Fruit fly (Drosophila melanogaster) whole organism, wandering third instar larva: ENCODE results near the gene VhaM9.7-a.
A peak's percentile ranks its signal among the peaks of the same experiment; 100 is the strongest.

Experiments
- Abd-B ChIP-seq: fragments of >200 bp; optimal IDR thresholded peaks from 2 replicates; lab custom pipeline; 2017; ENCODE audit warnings: missing biosample characterization, missing genetic modification characterization
- GATAd ChIP-seq: sonication (Bioruptor generic); optimal IDR thresholded peaks from 2 replicates; lab custom pipeline; 2016; ENCODE audit warnings: missing biosample characterization, missing genetic modification characterization
- HLH106 ChIP-seq: fragments of 200-800 bp; optimal IDR thresholded peaks from 3 replicates; lab custom pipeline; 2019; ENCODE audit warnings: missing biosample characterization, mild to moderate bottlenecking, missing genetic modification characterization, moderate library complexity
- Hnf4 ChIP-seq: fragments of 200-800 bp; sonication (Bioruptor generic); optimal IDR thresholded peaks from 2 replicates; lab custom pipeline; 2016; ENCODE audit warnings: missing biosample characterization, mild to moderate bottlenecking, missing genetic modification characterization
- Hr78 ChIP-seq: fragments of >200 bp; optimal IDR thresholded peaks from 2 replicates; lab custom pipeline; 2017; ENCODE audit warnings: missing biosample characterization, missing genetic modification characterization
- Hr83 ChIP-seq: fragments of 200-300 bp; sonication (Bioruptor generic); optimal IDR thresholded peaks from 2 replicates; lab custom pipeline; 2016; ENCODE audit warnings: missing biosample characterization, mild to moderate bottlenecking, missing genetic modification characterization, moderate library complexity; ENCODE audit not compliant: poor library complexity, severe bottlenecking
- Jra ChIP-seq: sonication (Bioruptor generic); optimal IDR thresholded peaks from 2 replicates; lab custom pipeline; 2016; ENCODE audit warnings: missing biosample characterization, missing genetic modification characterization
- Mio ChIP-seq: sonication (Bioruptor generic); optimal IDR thresholded peaks from 2 replicates; lab custom pipeline; 2016; ENCODE audit warnings: missing biosample characterization, missing genetic modification characterization
- Myc ChIP-seq: fragments of >200 bp; optimal IDR thresholded peaks from 2 replicates; lab custom pipeline; 2017
- OdsH ChIP-seq: fragments of 200-800 bp; sonication (Bioruptor generic); optimal IDR thresholded peaks from 2 replicates; lab custom pipeline; 2016; ENCODE audit warnings: missing biosample characterization, mild to moderate bottlenecking, missing genetic modification characterization
- Rel ChIP-seq, 2 experiments: fragments of 200-800 bp; sonication (Bioruptor generic) in 1 of 2; optimal IDR thresholded peaks; 2 replicates in 1 of 2; 3 replicates in 1 of 2; lab custom pipeline; 2016 to 2019; ENCODE audit warnings: mild to moderate bottlenecking in 2 of 2, missing biosample characterization in 2 of 2, missing genetic modification characterization in 2 of 2, moderate library complexity in 1 of 2
- Sp1 ChIP-seq: fragments of 200-800 bp; sonication (Bioruptor generic); optimal IDR thresholded peaks from 3 replicates; lab custom pipeline; 2019; ENCODE audit warnings: missing biosample characterization, mild to moderate bottlenecking, missing genetic modification characterization, moderate library complexity
- br ChIP-seq: fragments of 200-800 bp; sonication (Bioruptor generic); optimal IDR thresholded peaks from 2 replicates; lab custom pipeline; 2016; ENCODE audit warnings: missing biosample characterization, missing genetic modification characterization
- brk ChIP-seq: fragments of 200-800 bp; sonication (Bioruptor generic); optimal IDR thresholded peaks from 2 replicates; lab custom pipeline; 2016; ENCODE audit warnings: missing biosample characterization, mild to moderate bottlenecking, missing genetic modification characterization
- dmrt93B ChIP-seq: fragments of 200-800 bp; sonication (Bioruptor generic); optimal IDR thresholded peaks from 2 replicates; lab custom pipeline; 2018; ENCODE audit warnings: missing biosample characterization, mild to moderate bottlenecking, missing genetic modification characterization
- dsf ChIP-seq: sonication (Bioruptor generic); optimal IDR thresholded peaks from 2 replicates; lab custom pipeline; 2016; ENCODE audit warnings: missing biosample characterization, missing genetic modification characterization, borderline replicate concordance
- ey ChIP-seq: fragments of 200-800 bp; sonication (Bioruptor generic); optimal IDR thresholded peaks from 2 replicates; lab custom pipeline; 2016; ENCODE audit warnings: missing biosample characterization, missing genetic modification characterization
- foxo ChIP-seq, 2 experiments: fragments of 200-800 bp; sonication (Bioruptor generic); optimal IDR thresholded peaks; 2 replicates in 1 of 2; 3 replicates in 1 of 2; lab custom pipeline; 2016 to 2017; ENCODE audit warnings: missing biosample characterization in 2 of 2, missing genetic modification characterization in 2 of 2
- fru ChIP-seq: fragments of 200-800 bp; sonication (Bioruptor generic); optimal IDR thresholded peaks from 3 replicates; lab custom pipeline; 2016; ENCODE audit warnings: missing biosample characterization, mild to moderate bottlenecking, missing genetic modification characterization
- h ChIP-seq: fragments of 200-800 bp; sonication (Bioruptor generic); optimal IDR thresholded peaks from 3 replicates; lab custom pipeline; 2016; ENCODE audit warnings: missing biosample characterization, mild to moderate bottlenecking, missing genetic modification characterization
- jim ChIP-seq: fragments of 175-275, 200-325 bp; sonication (Bioruptor generic); optimal IDR thresholded peaks from 2 replicates; lab custom pipeline; 2016; ENCODE audit warnings: missing biosample characterization, mild to moderate bottlenecking, missing genetic modification characterization
- psq ChIP-seq: fragments of 200-800 bp; sonication (Bioruptor generic); optimal IDR thresholded peaks from 3 replicates; lab custom pipeline; 2017; ENCODE audit warnings: missing biosample characterization, mild to moderate bottlenecking, missing genetic modification characterization, moderate library complexity
- rgr ChIP-seq: fragments of 200-800 bp; sonication (Bioruptor generic); optimal IDR thresholded peaks from 3 replicates; lab custom pipeline; 2016; ENCODE audit warnings: missing biosample characterization, mild to moderate bottlenecking, missing genetic modification characterization
- sage ChIP-seq: fragments of 200-800 bp; sonication (Bioruptor generic); optimal IDR thresholded peaks from 2 replicates; lab custom pipeline; 2016; ENCODE audit warnings: missing biosample characterization, mild to moderate bottlenecking, missing genetic modification characterization
- sv ChIP-seq: fragments of 200-800 bp; sonication (Bioruptor generic); optimal IDR thresholded peaks from 3 replicates; lab custom pipeline; 2016; ENCODE audit warnings: missing biosample characterization, missing genetic modification characterization
- usp ChIP-seq: fragments of >200 bp; optimal IDR thresholded peaks from 2 replicates; lab custom pipeline; 2017; ENCODE audit warnings: missing biosample characterization, missing genetic modification characterization
- woc ChIP-seq: sonication (Bioruptor generic); optimal IDR thresholded peaks from 2 replicates; lab custom pipeline; 2016; ENCODE audit warnings: missing biosample characterization, mild to moderate bottlenecking, missing genetic modification characterization

VhaM9.7-a gene

DNA sequence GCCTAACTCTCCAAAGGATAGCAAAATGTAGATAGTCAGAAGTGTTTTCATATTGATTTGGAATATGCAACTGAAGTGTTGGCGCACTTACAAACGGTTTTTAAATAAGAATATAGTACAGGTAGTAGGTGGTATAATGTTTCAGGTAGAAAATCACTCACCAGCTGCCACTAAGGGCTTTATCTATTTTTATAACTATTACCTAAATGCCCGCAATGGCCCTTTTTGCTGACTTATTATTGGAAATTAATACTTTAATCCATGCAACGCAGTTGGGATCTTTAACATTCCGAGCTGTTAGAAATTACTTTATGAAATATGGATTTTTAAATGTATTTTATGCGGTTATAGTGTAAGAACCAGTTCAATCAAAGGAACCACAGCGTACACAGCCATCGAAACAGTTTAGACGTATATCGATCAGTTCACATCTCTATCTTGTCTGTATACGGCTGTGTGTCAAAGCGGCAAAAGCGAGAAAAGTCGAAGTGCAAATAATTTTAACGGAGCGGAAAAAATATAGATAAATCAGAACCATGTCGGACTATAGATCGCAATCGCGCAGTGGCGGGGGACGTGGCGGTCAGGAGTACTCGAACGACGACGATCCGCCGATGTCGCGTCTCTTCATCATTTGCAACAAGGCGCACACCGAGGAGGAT, 21.1 kb downstream of the VhaM9.7-a start, which contains the start of the genes srw and CG1316:
TSS of gene srw (minus strand) at position 51 of the 662 bp plus-strand sequence.
TSS of gene CG1316 (plus strand) at position 424 of the 662 bp plus-strand sequence.
- TF ChIP-seq usp (GFP tag; lab: Kevin White, UChicago), result no peak
- no peak for TF ChIP-seq woc (GFP tag; lab: Kevin White, UChicago)
- TF ChIP-seq sage (GFP tag; lab: Kevin White, UChicago), result no peak
- peak; percentile 45 for TF ChIP-seq h
- TF ChIP-seq Hnf4, result peak; percentile 44
- TF ChIP-seq GATAd (GFP tag; lab: Kevin White, UChicago), result no peak
- TF ChIP-seq dmrt93B (GFP tag; lab: Kevin White, UChicago), result no peak

DNA sequence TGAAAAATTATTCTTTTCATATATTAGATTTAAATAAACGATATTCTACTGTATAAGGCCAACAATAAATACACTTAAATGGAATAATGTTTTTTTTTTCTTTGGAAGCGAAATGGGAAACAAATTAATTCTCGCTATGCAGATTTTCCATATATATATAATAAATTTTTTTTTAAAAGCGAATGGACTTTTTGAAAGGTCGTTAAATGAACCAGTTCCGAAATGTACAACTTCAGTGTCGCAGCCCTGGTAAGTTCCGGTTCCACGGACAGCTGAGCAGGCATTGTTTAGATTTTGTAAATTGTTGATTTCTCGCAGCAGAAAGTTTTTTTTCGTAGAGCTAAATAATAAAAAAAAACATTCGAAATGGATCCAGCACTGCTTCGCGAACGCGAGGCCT, 24.3 kb downstream of the VhaM9.7-a start, which contains the start of gene TfIIEbeta:
TSS of gene TfIIEbeta (plus strand) at position 255 of the 400 bp plus-strand sequence.
- TF ChIP-seq Abd-B (GFP tag; lab: Kevin White, UChicago) (no peak), h (peak; percentile 12), psq (GFP tag; lab: Kevin White, UChicago) (no peak), OdsH (GFP tag; lab: Kevin White, UChicago) (peak; percentile 5), HLH106 (tag; lab: Kevin White, UChicago) (peak; percentile 16), woc (GFP tag; lab: Kevin White, UChicago) (peak; percentile 35), rgr (GFP tag; lab: Kevin White, UChicago) (peak; percentile 52)
- TF ChIP-seq, all 38 proteins: peak for 5

DNA sequence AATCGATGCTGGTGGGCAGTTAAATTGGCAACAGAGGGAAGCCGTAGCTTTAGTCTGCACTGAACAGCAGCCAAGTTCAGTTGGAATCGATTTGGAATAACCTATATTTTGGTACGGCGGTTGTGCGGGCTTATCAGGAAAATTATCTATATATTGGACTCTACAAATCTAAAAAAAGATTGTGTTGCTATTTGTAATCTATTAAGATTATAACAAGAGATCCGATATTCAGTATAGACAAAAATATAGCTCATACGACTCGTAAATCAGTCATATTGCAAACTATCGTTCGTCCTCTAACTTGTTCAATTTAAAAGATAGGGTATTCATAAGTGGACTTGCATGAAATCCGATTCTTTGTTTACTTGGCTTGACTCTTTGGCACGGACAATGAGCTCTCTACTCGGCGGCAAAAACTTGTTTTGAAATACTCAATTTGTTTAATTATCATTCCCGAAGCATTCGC, 26.1 kb downstream of the VhaM9.7-a start, which contains the start of gene Hexo1:
TSS of gene Hexo1 (plus strand) at position 51 of the 466 bp plus-strand sequence.
- peak; percentile 17 for TF ChIP-seq sv
- no peak for TF ChIP-seq Mio (GFP tag; lab: Kevin White, UChicago)
- peak; percentile 26 to 66 for TF ChIP-seq foxo (GFP tag; optimal IDR thresholded peaks at IDR 0.05; lab: Kevin White, UChicago)
- peak; percentile 65 for TF ChIP-seq ey
- TF ChIP-seq Sp1 (GFP tag; lab: Kevin White, UChicago), result peak; percentile 59
- peak; percentile 76 for TF ChIP-seq br (GFP tag; lab: Kevin White, UChicago)
- TF ChIP-seq h, result peak; percentile 73
- TF ChIP-seq woc (GFP tag; lab: Kevin White, UChicago), result peak; percentile 92
- peak; percentile 63 for TF ChIP-seq rgr (GFP tag; lab: Kevin White, UChicago)
- TF ChIP-seq fru (GFP tag; lab: Kevin White, UChicago), result peak; percentile 75
- peak; percentile 60 for TF ChIP-seq HLH106 (tag; lab: Kevin White, UChicago)
- TF ChIP-seq Hr78 (GFP tag; lab: Kevin White, UChicago), result no peak
- no peak for TF ChIP-seq brk (GFP tag; lab: Kevin White, UChicago)
- TF ChIP-seq sage (GFP tag; lab: Kevin White, UChicago), result no peak
- TF ChIP-seq jim (GFP tag; lab: Kevin White, UChicago), result no peak
- peak; percentile 37 for TF ChIP-seq Jra
- no peak for TF ChIP-seq Abd-B (GFP tag; lab: Kevin White, UChicago)
- peak; percentile 69 for TF ChIP-seq OdsH (GFP tag; lab: Kevin White, UChicago)
- peak; percentile 56 for TF ChIP-seq psq (GFP tag; lab: Kevin White, UChicago)
- no peak for TF ChIP-seq Rel (GFP tag; optimal IDR thresholded peaks at IDR 0.05; lab: Kevin White, UChicago)
- TF ChIP-seq Rel (tag; optimal IDR thresholded peaks at IDR 0.05; lab: Kevin White, UChicago), result peak; percentile 18
- TF ChIP-seq Hr83 (GFP tag; lab: Kevin White, UChicago), result no peak

DNA sequence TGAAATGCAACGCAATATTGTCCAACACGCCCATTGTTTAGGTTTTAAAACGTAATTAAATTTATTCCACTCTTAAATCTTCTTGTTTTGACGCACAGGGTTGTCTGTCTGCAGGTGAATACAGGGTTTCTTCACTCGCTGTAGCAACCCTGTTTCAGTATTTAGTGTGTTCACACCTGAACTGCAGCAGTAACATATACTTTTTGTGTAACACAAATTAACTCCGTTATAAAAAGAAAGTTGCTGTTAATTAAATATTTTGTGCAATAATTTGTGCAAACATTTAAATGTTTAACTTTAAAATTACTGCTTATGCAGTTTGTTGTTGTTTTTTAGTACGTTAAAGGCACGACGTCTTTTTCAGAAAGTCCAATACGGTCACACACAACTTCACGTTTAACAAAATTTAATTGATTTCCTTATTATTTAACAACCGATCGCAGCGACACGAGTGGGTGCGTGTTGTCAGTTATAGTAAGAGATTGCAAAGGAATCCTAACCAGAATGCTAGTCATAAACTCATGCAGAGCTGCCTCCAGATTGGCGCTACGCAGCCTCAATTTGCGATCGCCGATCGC, 29.7 kb downstream of the VhaM9.7-a start, which contains the start of the genes CG15012 and Fdx2:
TSS of gene CG15012 (minus strand) at position 127 of the 578 bp plus-strand sequence.
TSS of gene Fdx2 (plus strand) at position 363 of the 578 bp plus-strand sequence.
- TF ChIP-seq dsf (no peak), fru (GFP tag; lab: Kevin White, UChicago) (peak; percentile 46), dmrt93B (GFP tag; lab: Kevin White, UChicago) (no peak), Sp1 (GFP tag; lab: Kevin White, UChicago) (peak; percentile 30), Myc (lab: Kevin White, UChicago) (peak; percentile 33), Jra (peak; percentile 32), rgr (GFP tag; lab: Kevin White, UChicago) (peak; percentile 43), Hr83 (GFP tag; lab: Kevin White, UChicago) (no peak), ey (peak; percentile 8), woc (GFP tag; lab: Kevin White, UChicago) (peak; percentile 71)
